6 worm cellular contexts compared by ENCODE assay signal in genomic region chrX:17256769-17257168, ce11.
TF ChIP-seq lines count a peak whose summit lies in the region.

Gene Y40C7B.4 (minus strand): TSS chrX:17256787.

TF ChIP-seq in whole organism, L1 larva, 84 proteins besides CTCF, POLR2A, EP300 and RAD21:
- TF ChIP-seq pag-3 (tag; optimal IDR thresholded peaks at IDR 0.05; lab: Kevin White, UChicago; ENCODE audit: borderline replicate concordance, insufficient read depth): no peak
- peak; percentile 61 for TF ChIP-seq pqm-1 (tag; optimal IDR thresholded peaks at IDR 0.05; lab: Kevin White, UChicago)
- no peak for TF ChIP-seq rnt-1 (tag; optimal IDR thresholded peaks at IDR 0.05; lab: Kevin White, UChicago)
- peak; percentile 94 for TF ChIP-seq elt-2 (tag; optimal IDR thresholded peaks at IDR 0.05; lab: Kevin White, UChicago)

TF ChIP-seq in whole organism, L2 larva, 48 proteins besides CTCF, POLR2A, EP300 and RAD21 (continues in another document):
- TF ChIP-seq mdl-1 (tag; optimal IDR thresholded peaks at IDR 0.05; lab: Kevin White, UChicago) (no peak), crh-2 (tag; optimal IDR thresholded peaks at IDR 0.05; lab: Kevin White, UChicago) (peak; percentile 23), elt-1 (tag; optimal IDR thresholded peaks at IDR 0.05; lab: Kevin White, UChicago) (no peak), R02D3.7 (tag; optimal IDR thresholded peaks at IDR 0.05; lab: Kevin White, UChicago) (no peak), unc-39 (tag; optimal IDR thresholded peaks at IDR 0.05; lab: Kevin White, UChicago) (no peak), snpc-4 (tag; optimal IDR thresholded peaks at IDR 0.05; lab: Kevin White, UChicago) (no peak), gmeb-1 (tag; optimal IDR thresholded peaks at IDR 0.05; lab: Kevin White, UChicago) (peak; percentile 1), C34F6.9 (tag; optimal IDR thresholded peaks at IDR 0.05; lab: Kevin White, UChicago) (no peak), ztf-11 (tag; optimal IDR thresholded peaks at IDR 0.05; lab: Kevin White, UChicago) (no peak), lin-39 (tag; optimal IDR thresholded peaks at IDR 0.05; lab: Kevin White, UChicago) (no peak), unc-62 (GFP tag; optimal IDR thresholded peaks at IDR 0.05; lab: Kevin White, UChicago) (no peak), lsy-2 (tag; optimal IDR thresholded peaks at IDR 0.05; lab: Kevin White, UChicago) (no peak), mbf-1 (tag; optimal IDR thresholded peaks at IDR 0.05; lab: Kevin White, UChicago) (no peak), nhr-129 (tag; optimal IDR thresholded peaks at IDR 0.05; lab: Kevin White, UChicago) (no peak), aly-2 (tag; optimal IDR thresholded peaks at IDR 0.05; lab: Kevin White, UChicago) (no peak), dmd-4 (tag; optimal IDR thresholded peaks at IDR 0.05; lab: Kevin White, UChicago) (no peak), nhr-11 (tag; optimal IDR thresholded peaks at IDR 0.05; lab: Kevin White, UChicago) (no peak), ceh-82 (tag; optimal IDR thresholded peaks at IDR 0.05; lab: Kevin White, UChicago) (no peak), ztf-4 (tag; optimal IDR thresholded peaks at IDR 0.05; lab: Kevin White, UChicago) (no peak)

TF ChIP-seq in whole organism, L3 larva, 47 proteins besides CTCF, POLR2A, EP300 and RAD21:
- TF ChIP-seq unc-62 (GFP tag; optimal IDR thresholded peaks at IDR 0.05; lab: Kevin White, UChicago): no peak
- TF ChIP-seq jun-1 (tag; optimal IDR thresholded peaks at IDR 0.05; lab: Kevin White, UChicago): peak; percentile 56
- peak; percentile 67 for TF ChIP-seq pha-4 (tag; optimal IDR thresholded peaks at IDR 0.05; lab: Kevin White, UChicago)
- TF ChIP-seq elt-2 (tag; optimal IDR thresholded peaks at IDR 0.05; lab: Kevin White, UChicago): peak; percentile 97
- TF ChIP-seq pqm-1 (tag; optimal IDR thresholded peaks at IDR 0.05; lab: Kevin White, UChicago): peak; percentile 93

TF ChIP-seq in whole organism, L4 larva, 104 proteins besides CTCF, POLR2A, EP300 and RAD21:
- peak; percentile 83 for TF ChIP-seq nhr-28 (tag; optimal IDR thresholded peaks at IDR 0.05; lab: Kevin White, UChicago)
- TF ChIP-seq dve-1 (tag; optimal IDR thresholded peaks at IDR 0.05; lab: Kevin White, UChicago; ENCODE audit: insufficient read depth): peak; percentile 74
- no peak for TF ChIP-seq egl-27 (tag; optimal IDR thresholded peaks at IDR 0.05; lab: Kevin White, UChicago)
- peak in 1 of 2 experiments; percentile 23 for TF ChIP-seq unc-62 (GFP tag; optimal IDR thresholded peaks at IDR 0.05 in 1 of 2; lab: Kevin White, UChicago)
- no peak for TF ChIP-seq unc-62 (tag; optimal IDR thresholded peaks at IDR 0.05; lab: Kevin White, UChicago)
- TF ChIP-seq nhr-48 (tag; optimal IDR thresholded peaks at IDR 0.05; lab: Kevin White, UChicago): peak; percentile 46
- TF ChIP-seq dmd-9 (GFP tag; IDR thresholded peaks at IDR 0.05; lab: Robert Waterston, UW): no peak
- TF ChIP-seq Y48G9A.11 (GFP tag; IDR thresholded peaks at IDR 0.05; lab: Robert Waterston, UW): no peak
- TF ChIP-seq hlh-11 (tag; optimal IDR thresholded peaks at IDR 0.05; lab: Kevin White, UChicago): peak; percentile 74
- no peak for TF ChIP-seq lim-7 (GFP tag; IDR thresholded peaks at IDR 0.05; lab: Robert Waterston, UW)
- TF ChIP-seq Y105C5A.15 (GFP tag; IDR thresholded peaks at IDR 0.05; lab: Robert Waterston, UW): no peak
- TF ChIP-seq nhr-77 (tag; optimal IDR thresholded peaks at IDR 0.05; lab: Kevin White, UChicago): no peak
- TF ChIP-seq pqm-1 (tag; optimal IDR thresholded peaks at IDR 0.05; lab: Kevin White, UChicago): peak; percentile 86
- TF ChIP-seq tag-97 (GFP tag; IDR thresholded peaks at IDR 0.05; lab: Robert Waterston, UW): no peak
- TF ChIP-seq pha-4 (GFP tag; IDR thresholded peaks at IDR 0.05; lab: Robert Waterston, UW): peak; percentile 42; the same call in 1 of the 2 replicates
- no peak for TF ChIP-seq pha-4 (tag; optimal IDR thresholded peaks at IDR 0.05; lab: Kevin White, UChicago)
- peak in 1 of 2 experiments; percentile 15 for TF ChIP-seq daf-16 (GFP tag; optimal IDR thresholded peaks at IDR 0.05; lab: Kevin White, UChicago)
- TF ChIP-seq daf-16 (tag; optimal IDR thresholded peaks at IDR 0.05; lab: Kevin White, UChicago): peak; percentile 86
- no peak for TF ChIP-seq zip-11 (GFP tag; IDR thresholded peaks at IDR 0.05; lab: Robert Waterston, UW)

TF ChIP-seq in whole organism, late embryonic, 69 proteins besides CTCF, POLR2A, EP300 and RAD21:
- TF ChIP-seq lin-11 (tag; optimal IDR thresholded peaks at IDR 0.05; lab: Kevin White, UChicago) (no peak), C38D4.7 (GFP tag; optimal IDR thresholded peaks at IDR 0.05; lab: Kevin White, UChicago) (no peak), elt-2 (tag; optimal IDR thresholded peaks at IDR 0.05; lab: Kevin White, UChicago) (peak; percentile 75)

TF ChIP-seq in whole organism, young adult, 124 proteins besides CTCF, POLR2A, EP300 and RAD21:
- peak; percentile 51 for TF ChIP-seq pha-4 (tag; optimal IDR thresholded peaks at IDR 0.05; lab: Kevin White, UChicago)
- TF ChIP-seq sdz-38 (tag; optimal IDR thresholded peaks at IDR 0.05; lab: Kevin White, UChicago): no peak
- TF ChIP-seq nhr-80 (tag; optimal IDR thresholded peaks at IDR 0.05; lab: Kevin White, UChicago): peak; percentile 56
- no peak for TF ChIP-seq Y95B8A.8 (GFP tag; IDR thresholded peaks at IDR 0.05; lab: Robert Waterston, UW)
